Worm (Caenorhabditis elegans) whole organism, L4 larva: ENCODE data around the gene spig-4.
A peak's percentile ranks its signal among the peaks of the same experiment; 100 is the strongest.

ENCODE experiments used
- D1046.2 ChIP-seq: fragments of 200-800 bp; sonication (Bioruptor generic); IDR thresholded peaks from 2 replicates; pipeline ENCODE4 v1.3.6; 2022; ENCODE audit warnings: missing genetic modification characterization, missing compliant biosample characterization
- F10B5.3 ChIP-seq: sonication (generic microtip); optimal IDR thresholded peaks from 2 replicates; lab custom pipeline; 2016; ENCODE audit warnings: mild to moderate bottlenecking, missing genetic modification characterization, missing compliant biosample characterization
- F37D6.2 ChIP-seq: sonication (generic microtip); optimal IDR thresholded peaks from 2 replicates; lab custom pipeline; 2016; ENCODE audit warnings: mild to moderate bottlenecking, missing genetic modification characterization, missing compliant biosample characterization
- F44E2.7 ChIP-seq: fragments of 200-800 bp; sonication (Bioruptor generic); IDR thresholded peaks from 2 replicates; pipeline ENCODE4 v2.1.2; 2022; ENCODE audit warnings: missing genetic modification characterization, missing compliant biosample characterization
- F49E8.2 ChIP-seq: sonication (generic microtip); optimal IDR thresholded peaks from 2 replicates; lab custom pipeline; 2016; ENCODE audit warnings: missing compliant biosample characterization, mild to moderate bottlenecking, missing genetic modification characterization, borderline replicate concordance
- T20F7.1 ChIP-seq: fragments of 200-800 bp; sonication (Bioruptor generic); optimal IDR thresholded peaks from 2 replicates; lab custom pipeline; 2018; ENCODE audit warnings: mild to moderate bottlenecking, missing genetic modification characterization, missing compliant biosample characterization
- Y48G9A.11 ChIP-seq: fragments of 200-800 bp; sonication (Bioruptor generic); IDR thresholded peaks from 2 replicates; pipeline ENCODE4 v1.3.6; 2022; ENCODE audit warnings: missing genetic modification reagents, missing genetic modification characterization, missing compliant biosample characterization
- Y5F2A.4 ChIP-seq: fragments of 200-800 bp; sonication (Bioruptor generic); optimal IDR thresholded peaks from 2 replicates; lab custom pipeline; 2018; ENCODE audit warnings: mild to moderate bottlenecking, missing genetic modification characterization, missing compliant biosample characterization
- aly-2 ChIP-seq: sonication (generic microtip); optimal IDR thresholded peaks from 2 replicates; lab custom pipeline; 2018; ENCODE audit warnings: missing biosample characterization, missing genetic modification characterization
- ama-1 ChIP-seq: fragments of 150-350 bp; optimal IDR thresholded peaks from 2 replicates; lab custom pipeline; 2014; ENCODE audit warnings: inconsistent platforms, mixed read lengths
- arid-1 ChIP-seq: fragments of 200-800 bp; sonication (Bioruptor generic); conservative IDR thresholded peaks from 2 replicates; pipeline ENCODE4 v1.3.6; 2022; ENCODE audit warnings: missing genetic modification reagents, missing genetic modification characterization, missing compliant biosample characterization
- ceh-20 ChIP-seq: fragments of 200-800 bp; sonication (Bioruptor generic); IDR thresholded peaks from 2 replicates; pipeline ENCODE4 v1.3.6; 2022; ENCODE audit warnings: missing genetic modification reagents, missing genetic modification characterization, missing compliant biosample characterization
- ceh-44 ChIP-seq: fragments of 200-800 bp; sonication (Bioruptor generic); IDR thresholded peaks from 2 replicates; pipeline ENCODE4 v1.3.6; 2022; ENCODE audit warnings: missing genetic modification reagents, missing genetic modification characterization, missing compliant biosample characterization
- ceh-62 ChIP-seq: sonication (generic microtip); optimal IDR thresholded peaks from 2 replicates; lab custom pipeline; 2017; ENCODE audit warnings: missing biosample characterization, missing genetic modification characterization
- cey-2 ChIP-seq: sonication (generic microtip); optimal IDR thresholded peaks from 3 replicates; lab custom pipeline; 2017; ENCODE audit warnings: missing genetic modification characterization, mild to moderate bottlenecking, missing compliant biosample characterization, antibody characterized with exemption, borderline replicate concordance; ENCODE audit not compliant: insufficient read depth
- ctbp-1 ChIP-seq: fragments of 200-800 bp; sonication (Bioruptor generic); IDR thresholded peaks from 2 replicates; pipeline ENCODE4 v1.3.6; 2022; ENCODE audit warnings: missing genetic modification reagents, missing genetic modification characterization, missing compliant biosample characterization
- daf-12 ChIP-seq: fragments of 150-350 bp; optimal IDR thresholded peaks from 2 replicates; lab custom pipeline; 2014; ENCODE audit warnings: missing biosample characterization, missing genetic modification reagents, missing genetic modification characterization
- daf-8 ChIP-seq: fragments of 200-800 bp; sonication (Bioruptor generic); IDR thresholded peaks from 2 replicates; pipeline ENCODE4 v1.3.6; 2022; ENCODE audit warnings: missing genetic modification characterization, missing compliant biosample characterization
- dmd-8 ChIP-seq: fragments of 200-800 bp; sonication (Bioruptor generic); IDR thresholded peaks from 2 replicates; pipeline ENCODE4 v1.3.6; 2022; ENCODE audit warnings: missing genetic modification characterization, missing compliant biosample characterization
- dpl-1 ChIP-seq: fragments of 150-350 bp; optimal IDR thresholded peaks from 2 replicates; lab custom pipeline; 2014; ENCODE audit warnings: missing biosample characterization, missing genetic modification reagents, missing genetic modification characterization
- dve-1 ChIP-seq: sonication (generic microtip); optimal IDR thresholded peaks from 2 replicates; lab custom pipeline; 2017; ENCODE audit warnings: antibody characterized with exemption, mild to moderate bottlenecking, missing genetic modification characterization, missing compliant biosample characterization; ENCODE audit not compliant: insufficient read depth
- egl-27 ChIP-seq: sonication (generic microtip); optimal IDR thresholded peaks from 3 replicates; lab custom pipeline; 2017; ENCODE audit warnings: missing biosample characterization, missing genetic modification reagents, missing genetic modification characterization
- gei-8 ChIP-seq: fragments of 200-800 bp; sonication (Bioruptor generic); optimal IDR thresholded peaks from 2 replicates; lab custom pipeline; 2018; ENCODE audit warnings: mild to moderate bottlenecking, missing genetic modification characterization, missing compliant biosample characterization
- hif-1 ChIP-seq, 2 experiments: sonication (generic microtip); optimal IDR thresholded peaks; 2 replicates each; lab custom pipeline; 2016 to 2017; ENCODE audit warnings: missing compliant biosample characterization in 2 of 2, missing genetic modification characterization in 2 of 2, missing genetic modification reagents in 2 of 2, missing genotype in 2 of 2, mild to moderate bottlenecking in 1 of 2
- hlh-11 ChIP-seq: fragments of 200-800 bp; sonication (Bioruptor generic); optimal IDR thresholded peaks from 2 replicates; lab custom pipeline; 2018; ENCODE audit warnings: mild to moderate bottlenecking, missing genetic modification characterization, missing compliant biosample characterization
- hlh-30 ChIP-seq: sonication (generic microtip); optimal IDR thresholded peaks from 2 replicates; lab custom pipeline; 2017; ENCODE audit warnings: antibody characterized with exemption, mild to moderate bottlenecking, missing genetic modification characterization, missing compliant biosample characterization; ENCODE audit not compliant: insufficient read depth
- jun-1 ChIP-seq: fragments of 150-350 bp; optimal IDR thresholded peaks from 2 replicates; lab custom pipeline; 2014; ENCODE audit warnings: missing biosample characterization, missing genetic modification reagents, missing genetic modification characterization
- lin-13 ChIP-seq: fragments of 150-350 bp; optimal IDR thresholded peaks from 2 replicates; lab custom pipeline; 2014; ENCODE audit warnings: missing biosample characterization, missing genetic modification reagents, missing genetic modification characterization
- lin-15B ChIP-seq: fragments of 150-350 bp; sonication (generic microtip); optimal IDR thresholded peaks from 3 replicates; lab custom pipeline; 2014; ENCODE audit warnings: missing biosample characterization, missing genetic modification characterization
- madf-9 ChIP-seq: fragments of 200-800 bp; sonication (Bioruptor generic); conservative IDR thresholded peaks from 2 replicates; pipeline ENCODE4 v1.3.6; 2022; ENCODE audit warnings: missing genetic modification reagents, missing genetic modification characterization, missing compliant biosample characterization
- mdl-1 ChIP-seq, 2 experiments: fragments of 150-350 bp in 1 of 2; sonication (generic microtip) in 1 of 2; optimal IDR thresholded peaks; 2 replicates each; lab custom pipeline; 2014 to 2017; ENCODE audit warnings: missing biosample characterization in 2 of 2, missing genetic modification characterization in 2 of 2
- mdt-29 ChIP-seq: fragments of 200-800 bp; sonication (Bioruptor generic); IDR thresholded peaks from 2 replicates; pipeline ENCODE4 v1.3.6; 2022; ENCODE audit warnings: missing genetic modification reagents, missing genetic modification characterization, missing compliant biosample characterization
- mep-1 ChIP-seq: fragments of 150-350 bp; sonication (generic microtip); optimal IDR thresholded peaks from 3 replicates; lab custom pipeline; 2014; ENCODE audit warnings: missing biosample characterization, missing genetic modification characterization
- mxl-3 ChIP-seq: fragments of 200-800 bp; sonication (Bioruptor generic); optimal IDR thresholded peaks from 2 replicates; lab custom pipeline; 2018; ENCODE audit warnings: mild to moderate bottlenecking, missing genetic modification characterization, missing compliant biosample characterization
- nhr-102 ChIP-seq: sonication (generic microtip); optimal IDR thresholded peaks from 2 replicates; lab custom pipeline; 2016; ENCODE audit warnings: mild to moderate bottlenecking, missing genetic modification characterization, moderate library complexity, missing compliant biosample characterization
- nhr-11 ChIP-seq: fragments of 150-350 bp; optimal IDR thresholded peaks from 2 replicates; lab custom pipeline; 2014; ENCODE audit warnings: missing biosample characterization, missing genetic modification characterization
- nhr-111 ChIP-seq: fragments of 200-800 bp; sonication (Bioruptor generic); optimal IDR thresholded peaks from 2 replicates; lab custom pipeline; 2018; ENCODE audit warnings: mild to moderate bottlenecking, missing genetic modification characterization, missing compliant biosample characterization
- nhr-28 ChIP-seq: fragments of 150-350 bp; optimal IDR thresholded peaks from 2 replicates; lab custom pipeline; 2014; ENCODE audit warnings: missing biosample characterization, missing genetic modification characterization
- nhr-48 ChIP-seq: sonication (generic microtip); optimal IDR thresholded peaks from 2 replicates; lab custom pipeline; 2016; ENCODE audit warnings: mild to moderate bottlenecking, missing genetic modification characterization, missing compliant biosample characterization
- nhr-77 ChIP-seq: fragments of 150-350 bp; optimal IDR thresholded peaks from 2 replicates; lab custom pipeline; 2014; ENCODE audit warnings: missing biosample characterization, missing genetic modification characterization
- pha-4 ChIP-seq, 2 experiments: fragments of 150-350 bp in 1 of 2; fragments of 200-800 bp in 1 of 2; sonication (Bioruptor generic) in 1 of 2; IDR thresholded peaks in 1 of 2; optimal IDR thresholded peaks in 1 of 2; 2 replicates each; pipeline versions ENCODE4 v1.3.6 to Lab custom; 2014 to 2022; ENCODE audit warnings: missing genetic modification characterization in 2 of 2, missing genetic modification reagents in 2 of 2, missing biosample characterization in 1 of 2, missing compliant biosample characterization in 1 of 2
- rbr-2 ChIP-seq: sonication (generic microtip); optimal IDR thresholded peaks from 2 replicates; lab custom pipeline; 2016; ENCODE audit warnings: missing genotype, missing genetic modification characterization, missing compliant biosample characterization
- set-16 ChIP-seq: fragments of 200-800 bp; sonication (Bioruptor generic); IDR thresholded peaks from 2 replicates; pipeline ENCODE4 v1.3.6; 2022; ENCODE audit warnings: missing genetic modification reagents, missing genetic modification characterization, missing compliant biosample characterization
- snpc-1.2 ChIP-seq: fragments of 200-800 bp; sonication (Bioruptor generic); IDR thresholded peaks from 2 replicates; pipeline ENCODE4 v1.3.6; 2022; ENCODE audit warnings: missing genetic modification reagents, missing genetic modification characterization, missing compliant biosample characterization
- spr-3 ChIP-seq: fragments of 200-800 bp; sonication (Bioruptor generic); optimal IDR thresholded peaks from 2 replicates; lab custom pipeline; 2018; ENCODE audit warnings: mild to moderate bottlenecking, missing genetic modification characterization, missing compliant biosample characterization
- tra-1 ChIP-seq: fragments of 200-800 bp; sonication (Bioruptor generic); IDR thresholded peaks from 2 replicates; pipeline ENCODE4 v1.3.6; 2022; ENCODE audit warnings: missing genetic modification reagents, missing genetic modification characterization, missing compliant biosample characterization
- zag-1 ChIP-seq: fragments of 150-350 bp; optimal IDR thresholded peaks from 2 replicates; lab custom pipeline; 2014; ENCODE audit warnings: missing biosample characterization, missing genetic modification characterization
- zip-11 ChIP-seq: fragments of 200-800 bp; sonication (Bioruptor generic); IDR thresholded peaks from 2 replicates; pipeline ENCODE4 v1.3.6; 2022; ENCODE audit warnings: missing genetic modification characterization, missing compliant biosample characterization

Gene spig-4

DNA sequence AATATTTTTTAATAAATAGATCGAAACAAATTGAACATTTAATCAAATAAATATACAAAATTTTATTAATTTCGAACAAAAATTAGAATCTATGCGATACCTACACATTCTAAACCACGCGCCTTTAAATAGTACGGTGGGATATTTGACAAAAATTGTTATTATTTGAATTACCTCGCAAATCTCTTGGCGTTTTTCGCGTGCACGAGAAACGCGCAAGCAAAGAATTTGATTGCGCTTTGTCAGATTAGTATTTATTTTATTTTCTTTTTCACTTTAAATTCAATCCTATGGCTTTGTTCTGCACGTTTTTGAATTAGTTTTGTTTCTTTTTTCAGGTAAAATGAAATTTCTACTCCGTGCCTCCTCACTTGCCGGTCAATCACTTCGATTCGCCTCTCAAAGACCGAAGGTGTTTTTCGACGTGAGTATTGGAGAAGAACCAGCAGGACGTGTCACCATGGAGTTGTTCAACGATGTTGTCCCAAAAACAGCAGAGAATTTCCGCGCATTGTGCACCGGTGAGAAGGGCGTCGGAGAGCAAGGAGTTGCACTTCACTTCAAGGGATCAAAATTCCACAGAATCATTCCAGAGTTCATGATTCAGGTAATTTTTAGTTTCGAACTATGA lies 49.2 kb upstream of the spig-4 start, which contains the start of gene cyn-1 (continued):
- TF ChIP-seq ceh-62 (no peak), Y5F2A.4 (no peak), zip-11 (GFP tag; lab: Robert Waterston, UW) (no peak), F10B5.3 (tag; lab: Kevin White, UChicago) (peak; percentile 40), pha-4 (GFP tag; IDR thresholded peaks at IDR 0.05; lab: Robert Waterston, UW) (peak; percentile 49; the same call in 1 of the 2 replicates), pha-4 (tag; optimal IDR thresholded peaks at IDR 0.05; lab: Kevin White, UChicago) (peak; percentile 72), T20F7.1 (GFP tag; lab: Kevin White, UChicago) (peak; percentile 72), rbr-2 (peak; percentile 73), nhr-77 (peak; percentile 54), dve-1 (tag; lab: Kevin White, UChicago) (peak; percentile 85), nhr-102 (tag; lab: Kevin White, UChicago) (peak; percentile 71), egl-27 (no peak), hlh-30 (tag; lab: Kevin White, UChicago) (peak; percentile 52), D1046.2 (GFP tag; lab: Robert Waterston, UW) (no peak), ama-1 (lab: Kevin White, UChicago) (peak; percentile 10), dmd-8 (GFP tag; lab: Robert Waterston, UW) (no peak), arid-1 (GFP tag; lab: Robert Waterston, UW) (0 out of 2 replicates have a peak, but pooled peaks have one; percentile 14), mxl-3 (no peak), F49E8.2 (peak; percentile 1), zag-1 (tag; lab: Kevin White, UChicago) (peak; percentile 8), daf-12 (tag; lab: Kevin White, UChicago) (no peak), mdl-1 (tag; optimal IDR thresholded peaks at IDR 0.05; lab: Kevin White, UChicago) (peak in 1 of 2 experiments; percentile 20), snpc-1.2 (GFP tag; lab: Robert Waterston, UW) (no peak), F37D6.2 (tag; lab: Kevin White, UChicago) (peak; percentile 40), nhr-111 (GFP tag; lab: Kevin White, UChicago) (no peak), nhr-28 (peak; percentile 51), lin-15B (tag; lab: Kevin White, UChicago) (no peak), jun-1 (tag; lab: Kevin White, UChicago) (peak; percentile 54), dpl-1 (peak; percentile 97), ctbp-1 (GFP tag; lab: Robert Waterston, UW) (no peak; the same call in 1 of the 2 replicates), nhr-48 (peak; percentile 24), lin-13 (GFP tag; lab: Kevin White, UChicago) (no peak), tra-1 (GFP tag; lab: Robert Waterston, UW) (no peak), mep-1 (tag; lab: Kevin White, UChicago) (peak; percentile 86)

ce11 chrV:14354258-14354877 lies 47.7 kb upstream of the spig-4 start, which contains the start of gene Y49A3A.3:
Gene Y49A3A.3, plus strand, starts transcription at chrV:14354410.
- TF ChIP-seq nhr-102 (tag; lab: Kevin White, UChicago): peak; percentile 91
- peak; percentile 67 for TF ChIP-seq spr-3 (GFP tag; lab: Kevin White, UChicago)
- TF ChIP-seq cey-2 (tag; lab: Kevin White, UChicago): no peak
- no peak for TF ChIP-seq daf-8
- peak; percentile 62 for TF ChIP-seq Y5F2A.4
- TF ChIP-seq nhr-11 (tag; lab: Kevin White, UChicago): no peak
- no peak for TF ChIP-seq F37D6.2 (tag; lab: Kevin White, UChicago)
- no peak; the same call in 1 of the 2 replicates for TF ChIP-seq mdt-29
- no peak for TF ChIP-seq hif-1 (tag; optimal IDR thresholded peaks at IDR 0.05; lab: Kevin White, UChicago)
- no peak for TF ChIP-seq ceh-20 (GFP tag; lab: Robert Waterston, UW)
- TF ChIP-seq hlh-11 (tag; lab: Kevin White, UChicago): peak; percentile 55
- no peak for TF ChIP-seq jun-1 (tag; lab: Kevin White, UChicago)
- peak; percentile 60 for TF ChIP-seq dve-1 (tag; lab: Kevin White, UChicago)
- no peak for TF ChIP-seq Y48G9A.11
- no peak for TF ChIP-seq gei-8 (GFP tag; lab: Kevin White, UChicago)
- TF ChIP-seq ceh-44 (GFP tag; lab: Robert Waterston, UW): no peak
- TF ChIP-seq F44E2.7: no peak
- peak; percentile 30; the same call in 1 of the 2 replicates for TF ChIP-seq madf-9
- peak; percentile 83 for TF ChIP-seq aly-2 (tag; lab: Kevin White, UChicago)
- TF ChIP-seq set-16 (GFP tag; lab: Robert Waterston, UW): no peak
